Fruit fly (Drosophila melanogaster): ENCODE measurements around the gene CG3744.

The CG3744 gene

dm6 chr3R:24893320-24893955, 17.0 kb upstream of the CG3744 start (continued):
- TF ChIP-seq mirr (GFP tag; optimal IDR thresholded peaks at IDR 0.05) (no peak), CG2889 (GFP tag; IDR thresholded peaks at IDR 0.05) (peak; percentile 40; the same call in 1 of the 3 replicates), bab2 (GFP tag; optimal IDR thresholded peaks at IDR 0.05) (no peak), CG12391 (tag; optimal IDR thresholded peaks at IDR 0.05) (peak; percentile 87), HmgD (GFP tag; optimal IDR thresholded peaks at IDR 0.05) (no peak), H2.0 (GFP tag; IDR thresholded peaks at IDR 0.05) (peak; percentile 24; the same call in 1 of the 2 replicates), CG12104 (GFP tag; optimal IDR thresholded peaks at IDR 0.05) (peak; percentile 68), CG3407 (GFP tag; optimal IDR thresholded peaks at IDR 0.05) (peak; percentile 53), CG4404 (GFP tag; IDR thresholded peaks at IDR 0.05) (peak; percentile 71), sim (GFP tag; IDR thresholded peaks at IDR 0.05) (no peak), nerfin-1 (tag; optimal IDR thresholded peaks at IDR 0.05) (peak; percentile 81), kay (GFP tag; optimal IDR thresholded peaks at IDR 0.05) (peak; percentile 68), Ssrp (tag; optimal IDR thresholded peaks at IDR 0.05) (peak; percentile 78), Dek (tag; optimal IDR thresholded peaks at IDR 0.05) (no peak), CG34224 (GFP tag; IDR thresholded peaks at IDR 0.05; ENCODE audit: partially characterized antibody) (no peak), CG11247 (GFP tag; IDR thresholded peaks at IDR 0.05) (0 out of 2 replicates have a peak, but pooled peaks have one; percentile 14), ftz-f1 (GFP tag; optimal IDR thresholded peaks at IDR 0.05) (no peak), dmrt11E (tag; optimal IDR thresholded peaks at IDR 0.05) (peak; percentile 90), nau (GFP tag; optimal IDR thresholded peaks at IDR 0.05) (no peak), abd-A (tag; optimal IDR thresholded peaks at IDR 0.05) (no peak), CG11695 (GFP tag; IDR thresholded peaks at IDR 0.05) (peak; percentile 85), fd64A (GFP tag; optimal IDR thresholded peaks at IDR 0.05) (no peak), CG16779 (GFP tag; IDR thresholded peaks at IDR 0.05) (no peak), CG17829 (tag; optimal IDR thresholded peaks at IDR 0.05) (peak; percentile 95), CG10366 (GFP tag; IDR thresholded peaks at IDR 0.05) (0 out of 2 replicates have a peak, but pooled peaks have one; percentile 19), ttk (GFP tag; IDR thresholded peaks at IDR 0.05) (peak; percentile 55), CG18011 (GFP tag; optimal IDR thresholded peaks at IDR 0.05) (no peak), B-H2 (GFP tag; optimal IDR thresholded peaks at IDR 0.05) (no peak), pzg (GFP tag; optimal IDR thresholded peaks at IDR 0.05) (no peak), CG31388 (GFP tag; optimal IDR thresholded peaks at IDR 0.05) (no peak), so (GFP tag; IDR thresholded peaks at IDR 0.05) (peak; percentile 60; the same call in 2 of the 3 replicates), slp2 (GFP tag; optimal IDR thresholded peaks at IDR 0.05) (no peak), tin (GFP tag; optimal IDR thresholded peaks at IDR 0.05) (peak; percentile 52), yki (optimal IDR thresholded peaks at IDR 0.05) (no peak), CG1529 (GFP tag; optimal IDR thresholded peaks at IDR 0.05) (peak; percentile 55), dm (GFP tag; optimal IDR thresholded peaks at IDR 0.05) (no peak), CG16815 (GFP tag; optimal IDR thresholded peaks at IDR 0.05) (peak; percentile 78), twi (tag; optimal IDR thresholded peaks at IDR 0.05) (no peak), CG16813 (GFP tag; IDR thresholded peaks at IDR 0.05; ENCODE audit: partially characterized antibody) (no peak), zfh1 (GFP tag; IDR thresholded peaks at IDR 0.05) (peak; percentile 66; the same call in 2 of the 3 replicates), tap (tag; optimal IDR thresholded peaks at IDR 0.05) (peak; percentile 81), CG5245 (GFP tag; optimal IDR thresholded peaks at IDR 0.05) (no peak), CG4424 (GFP tag; optimal IDR thresholded peaks at IDR 0.05) (peak; percentile 76), CG2678 (tag; optimal IDR thresholded peaks at IDR 0.05) (peak; percentile 93), CG13775 (GFP tag; optimal IDR thresholded peaks at IDR 0.05) (peak; percentile 68), hth (optimal IDR thresholded peaks at IDR 0.05) (no peak), CG9797 (GFP tag; optimal IDR thresholded peaks at IDR 0.05) (no peak), CG4854 (GFP tag; optimal IDR thresholded peaks at IDR 0.05) (no peak), CG17802 (tag; optimal IDR thresholded peaks at IDR 0.05) (no peak), Doc2 (GFP tag; IDR thresholded peaks at IDR 0.05) (no peak), sima (GFP tag; optimal IDR thresholded peaks at IDR 0.05) (no peak)

All from whole organism, embryonic.